Worm (Caenorhabditis elegans) whole organism, dauer: ENCODE data around the gene sams-4.

Source experiments
- unc-62 ChIP-seq: sonication (generic microtip); optimal IDR thresholded peaks from 2 replicates; lab custom pipeline; 2017; ENCODE audit warnings: missing biosample characterization, missing genetic modification reagents, missing genetic modification characterization

Gene sams-4

ce11 chrIV:5850765-5851377, 4.7 kb upstream of the sams-4 start:
- no peak for TF ChIP-seq unc-62

ce11 chrIV:5847986-5848707, 2.0 kb upstream of the sams-4 start, which contains the start of gene sams-3:
sams-3 (plus strand) TSS chrIV:5848657.
- no peak for TF ChIP-seq unc-62

ce11 chrIV:5842905-5843304, 3.3 kb downstream of the sams-4 start:
- TF ChIP-seq unc-62: no peak

ce11 chrIV:5839178-5839577, 7.0 kb downstream of the sams-4 start, which contains the start of gene C06E7.2:
C06E7.2 (plus strand) TSS chrIV:5839478.
- TF ChIP-seq unc-62: no peak

- no peak for TF ChIP-seq unc-62
Measured at ce11 chrIV:5834182-5834581, 12.0 kb downstream of the sams-4 start.

- no peak for TF ChIP-seq unc-62
Measured at ce11 chrIV:5832801-5833200, 13.4 kb downstream of the sams-4 start.

ce11 chrIV:5824493-5824892, 21.7 kb downstream of the sams-4 start, which contains the start of gene egal-1:
egal-1 (plus strand) TSS chrIV:5824793.
- no peak for TF ChIP-seq unc-62

- no peak for TF ChIP-seq unc-62
Measured at ce11 chrIV:5821997-5822396, 24.2 kb downstream of the sams-4 start.

- TF ChIP-seq unc-62: no peak
Measured at ce11 chrIV:5820953-5821352, 25.2 kb downstream of the sams-4 start.

- no peak for TF ChIP-seq unc-62
Measured at ce11 chrIV:5820056-5820799, 25.9 kb downstream of the sams-4 start.

ce11 chrIV:5817459-5817858, 28.7 kb downstream of the sams-4 start:
- no peak for TF ChIP-seq unc-62

ce11 chrIV:5816466-5816865, 29.7 kb downstream of the sams-4 start:
- TF ChIP-seq unc-62: no peak

- no peak for TF ChIP-seq unc-62
Measured at ce11 chrIV:5814092-5814650, 32.0 kb downstream of the sams-4 start, which contains the start of gene oops-1. oops-1 (minus strand) TSS chrIV:5814142.

ce11 chrIV:5811079-5811622, 35.0 kb downstream of the sams-4 start:
- TF ChIP-seq unc-62: no peak

ce11 chrIV:5809733-5810132, 36.4 kb downstream of the sams-4 start:
- no peak for TF ChIP-seq unc-62

ce11 chrIV:5806909-5807308, 39.3 kb downstream of the sams-4 start, which contains the start of gene lntl-1:
lntl-1 (minus strand) TSS chrIV:5807093.
- TF ChIP-seq unc-62: no peak

ce11 chrIV:5806348-5806747, 39.8 kb downstream of the sams-4 start:
- no peak for TF ChIP-seq unc-62
